Fruit fly (Drosophila melanogaster) whole organism, embryonic: ENCODE results near the gene CG1074.

Source experiments
- ATbp ChIP-seq: fragments of 200-800 bp; sonication (Bioruptor generic); optimal IDR thresholded peaks from 2 replicates; lab custom pipeline; 2017; ENCODE audit warnings: missing biosample characterization, mild to moderate bottlenecking, missing genetic modification characterization, missing genetic modification reagents
- Ada2b ChIP-seq: fragments of 200-800 bp; sonication (Bioruptor generic); IDR thresholded peaks from 2 replicates; pipeline ENCODE4 v1.3.6; 2022; ENCODE audit warnings: missing biosample characterization, missing genetic modification characterization
- Atf6 ChIP-seq: fragments of 200-800 bp; sonication (Bioruptor generic); IDR thresholded peaks from 2 replicates; pipeline ENCODE4 v1.3.6; 2022; ENCODE audit warnings: missing biosample characterization, missing genetic modification characterization
- CG10565 ChIP-seq: fragments of 200-800 bp; sonication (Bioruptor generic); optimal IDR thresholded peaks from 3 replicates; lab custom pipeline; 2016; ENCODE audit warnings: missing biosample characterization, mild to moderate bottlenecking, missing genetic modification characterization
- CG11085 ChIP-seq: fragments of 200-800 bp; sonication (Bioruptor generic); IDR thresholded peaks from 2 replicates; pipeline ENCODE4 v1.3.6; 2022; ENCODE audit warnings: missing biosample characterization, missing genetic modification characterization
- CG11247 ChIP-seq: fragments of 200-800 bp; sonication (Bioruptor generic); IDR thresholded peaks from 2 replicates; pipeline ENCODE4 v1.3.6; 2022; ENCODE audit warnings: missing biosample characterization, missing genetic modification characterization
- CG11504 ChIP-seq: fragments of 200-800 bp; sonication (Bioruptor generic); optimal IDR thresholded peaks from 3 replicates; lab custom pipeline; 2019; ENCODE audit warnings: missing biosample characterization, mild to moderate bottlenecking, missing genetic modification characterization, moderate library complexity
- CG12659 ChIP-seq: fragments of 200-800 bp; sonication (Bioruptor generic); optimal IDR thresholded peaks from 3 replicates; lab custom pipeline; 2017; ENCODE audit warnings: mild to moderate bottlenecking, missing biosample characterization, missing genetic modification reagents, missing genetic modification characterization
- CG13624 ChIP-seq: fragments of 200-800 bp; sonication (Bioruptor generic); optimal IDR thresholded peaks from 2 replicates; lab custom pipeline; 2016; ENCODE audit warnings: missing biosample characterization, missing genetic modification characterization
- CG13894 ChIP-seq: fragments of 200-800 bp; sonication (Bioruptor generic); optimal IDR thresholded peaks from 3 replicates; lab custom pipeline; 2018; ENCODE audit warnings: missing biosample characterization, mild to moderate bottlenecking, missing genetic modification characterization, moderate library complexity
- CG14667 ChIP-seq: fragments of 200-800 bp; sonication (Bioruptor generic); IDR thresholded peaks from 2 replicates; pipeline ENCODE4 v1.3.6; 2022; ENCODE audit warnings: missing biosample characterization, missing genetic modification characterization
- CG14860 ChIP-seq: fragments of 200-800 bp; sonication (Bioruptor generic); IDR thresholded peaks from 3 replicates; pipeline ENCODE4 v1.3.6; 2022; ENCODE audit warnings: missing biosample characterization, missing genetic modification characterization; ENCODE audit not compliant: partially characterized antibody
- CG15479 ChIP-seq: fragments of 200-800 bp; sonication (Bioruptor generic); optimal IDR thresholded peaks from 3 replicates; lab custom pipeline; 2019; ENCODE audit warnings: missing biosample characterization, mild to moderate bottlenecking, missing genetic modification characterization, moderate library complexity
- CG17186 ChIP-seq: fragments of 200-800 bp; sonication (Bioruptor generic); optimal IDR thresholded peaks from 3 replicates; lab custom pipeline; 2017; ENCODE audit warnings: missing biosample characterization, missing genetic modification reagents, missing genetic modification characterization
- CG18764 ChIP-seq: fragments of 200-800 bp; sonication (Bioruptor generic); optimal IDR thresholded peaks from 3 replicates; lab custom pipeline; 2016; ENCODE audit warnings: missing biosample characterization, missing genetic modification characterization
- CG2202 ChIP-seq: fragments of 200-800 bp; sonication (Bioruptor generic); optimal IDR thresholded peaks from 2 replicates; lab custom pipeline; 2018; ENCODE audit warnings: missing biosample characterization, mild to moderate bottlenecking, missing genetic modification characterization
- CG2712 ChIP-seq: fragments of 200-800 bp; optimal IDR thresholded peaks from 3 replicates; lab custom pipeline; 2019; ENCODE audit warnings: missing biosample characterization, mild to moderate bottlenecking, missing genetic modification characterization, moderate library complexity
- CG34224 ChIP-seq: fragments of 200-800 bp; sonication (Bioruptor generic); IDR thresholded peaks from 3 replicates; pipeline ENCODE4 v1.3.6; 2022; ENCODE audit warnings: missing biosample characterization, missing genetic modification characterization; ENCODE audit not compliant: partially characterized antibody
- CG3726 ChIP-seq: fragments of 200-800 bp; sonication (Bioruptor generic); IDR thresholded peaks from 3 replicates; pipeline ENCODE4, ENCODE4 v1.3.6; 2022; ENCODE audit warnings: missing biosample characterization, missing genetic modification characterization
- CG4328 ChIP-seq: fragments of 200-800 bp; sonication (Bioruptor generic); optimal IDR thresholded peaks from 3 replicates; lab custom pipeline; 2017; ENCODE audit warnings: missing biosample characterization, missing genetic modification reagents, missing genetic modification characterization
- CG4730 ChIP-seq: fragments of 200-800 bp; sonication (Bioruptor generic); IDR thresholded peaks from 2 replicates; pipeline ENCODE4 v1.3.6; 2022; ENCODE audit warnings: missing biosample characterization, missing genetic modification characterization
- CG6854 ChIP-seq: fragments of 200-800 bp; sonication (Bioruptor generic); optimal IDR thresholded peaks from 3 replicates; lab custom pipeline; 2017; ENCODE audit warnings: missing biosample characterization, mild to moderate bottlenecking, missing genetic modification characterization
- CG7271 ChIP-seq: fragments of 200-800 bp; sonication (Bioruptor generic); optimal IDR thresholded peaks from 2 replicates; lab custom pipeline; 2018; ENCODE audit warnings: missing biosample characterization, mild to moderate bottlenecking, missing genetic modification characterization, moderate library complexity
- CG7839 ChIP-seq: fragments of 200-800 bp; sonication (Bioruptor generic); optimal IDR thresholded peaks from 3 replicates; lab custom pipeline; 2018; ENCODE audit warnings: missing biosample characterization, mild to moderate bottlenecking, missing genetic modification characterization, moderate library complexity
- CG7987 ChIP-seq: fragments of 200-800 bp; sonication (Bioruptor generic); optimal IDR thresholded peaks from 2 replicates; lab custom pipeline; 2018; ENCODE audit warnings: missing biosample characterization, mild to moderate bottlenecking, missing genetic modification characterization, moderate library complexity
- CG8359 ChIP-seq: fragments of 200-800 bp; sonication (Bioruptor generic); optimal IDR thresholded peaks from 2 replicates; lab custom pipeline; 2017; ENCODE audit warnings: missing biosample characterization, mild to moderate bottlenecking, missing genetic modification characterization, borderline replicate concordance
- CG8478 ChIP-seq: fragments of >200 bp; optimal IDR thresholded peaks from 2 replicates; lab custom pipeline; 2018
- Dfd ChIP-seq, 2 experiments: fragments of >200 bp; optimal IDR thresholded peaks; 2 replicates each; lab custom pipeline; 2017; ENCODE audit warnings: missing biosample characterization in 2 of 2, missing genetic modification characterization in 2 of 2
- E2f1 ChIP-seq: fragments of 200-800 bp; sonication (Bioruptor generic); IDR thresholded peaks from 2 replicates; pipeline ENCODE4 v1.3.6; 2022; ENCODE audit warnings: missing biosample characterization, missing genetic modification characterization
- ERR ChIP-seq: fragments of 200-800 bp; sonication (Bioruptor generic); optimal IDR thresholded peaks from 2 replicates; lab custom pipeline; 2016; ENCODE audit warnings: missing biosample characterization, missing genetic modification characterization
- HLH54F ChIP-seq: fragments of 200-800 bp; sonication (Bioruptor generic); optimal IDR thresholded peaks from 3 replicates; lab custom pipeline; 2016; ENCODE audit warnings: missing biosample characterization, missing genetic modification characterization
- Hmr ChIP-seq: fragments of 200-800 bp; sonication (Bioruptor generic); optimal IDR thresholded peaks from 3 replicates; lab custom pipeline; 2017; ENCODE audit warnings: mild to moderate bottlenecking, missing biosample characterization, missing genetic modification reagents, missing genetic modification characterization
- PHDP ChIP-seq: fragments of 200-800 bp; sonication (Bioruptor generic); optimal IDR thresholded peaks from 3 replicates; lab custom pipeline; 2018; ENCODE audit warnings: missing biosample characterization, mild to moderate bottlenecking, missing genetic modification characterization, moderate library complexity
- Ravus ChIP-seq: fragments of 200-800 bp; sonication (Bioruptor generic); IDR thresholded peaks from 2 replicates; pipeline ENCODE4 v1.3.6; 2022; ENCODE audit warnings: missing biosample characterization, missing genetic modification characterization
- Tbp ChIP-seq: fragments of >200 bp; optimal IDR thresholded peaks from 2 replicates; lab custom pipeline; 2018; ENCODE audit warnings: missing biosample characterization, missing genetic modification characterization
- Xrp1 ChIP-seq: fragments of 200-800 bp; sonication (Bioruptor generic); IDR thresholded peaks from 2 replicates; pipeline ENCODE4 v1.3.6; 2022; ENCODE audit warnings: missing biosample characterization, missing genetic modification characterization
- chn ChIP-seq: fragments of 200-800 bp; sonication (Bioruptor generic); optimal IDR thresholded peaks from 2 replicates; lab custom pipeline; 2016; ENCODE audit warnings: missing biosample characterization, missing genetic modification characterization
- crp ChIP-seq, 2 experiments: fragments of 200-800 bp; sonication (Bioruptor generic); optimal IDR thresholded peaks; 2 replicates in 1 of 2; 3 replicates in 1 of 2; lab custom pipeline; 2017; ENCODE audit warnings: missing biosample characterization in 2 of 2, missing genetic modification characterization in 2 of 2, mild to moderate bottlenecking in 1 of 2, moderate library complexity in 1 of 2
- exex ChIP-seq: fragments of 200-800 bp; sonication (Bioruptor generic); optimal IDR thresholded peaks from 4 replicates; lab custom pipeline; 2018; ENCODE audit warnings: missing biosample characterization, mild to moderate bottlenecking, missing genetic modification characterization, moderate library complexity
- gt ChIP-seq: fragments of 200-800 bp; sonication (Bioruptor generic); IDR thresholded peaks from 2 replicates; pipeline ENCODE4 v1.3.6; 2022; ENCODE audit warnings: missing biosample characterization, missing genetic modification characterization
- insv ChIP-seq, 2 experiments: fragments of 200-800 bp; sonication (Bioruptor generic); optimal IDR thresholded peaks; 3 replicates each; lab custom pipeline; 2016 to 2018; ENCODE audit warnings: missing biosample characterization in 2 of 2, missing genetic modification characterization in 2 of 2
- ken ChIP-seq: fragments of 200-800 bp; sonication (Bioruptor generic); IDR thresholded peaks from 3 replicates; pipeline ENCODE4 v1.3.6; 2022; ENCODE audit warnings: missing biosample characterization, missing genetic modification characterization
- mld ChIP-seq: fragments of 200-800 bp; sonication (Bioruptor generic); IDR thresholded peaks from 3 replicates; pipeline ENCODE4 v1.3.6; 2022; ENCODE audit warnings: missing biosample characterization, missing genetic modification characterization; ENCODE audit not compliant: partially characterized antibody
- pb ChIP-seq: fragments of 200-800 bp; sonication (Bioruptor generic); optimal IDR thresholded peaks from 3 replicates; lab custom pipeline; 2016; ENCODE audit warnings: missing biosample characterization, missing genetic modification characterization
- shn ChIP-seq: fragments of 200-800 bp; sonication (Bioruptor generic); optimal IDR thresholded peaks from 3 replicates; lab custom pipeline; 2016; ENCODE audit warnings: missing biosample characterization, missing genetic modification characterization
- sim ChIP-seq: fragments of 200-800 bp; sonication (Bioruptor generic); IDR thresholded peaks from 2 replicates; pipeline ENCODE4 v1.3.6; 2022; ENCODE audit warnings: missing biosample characterization, missing genetic modification characterization
- trh ChIP-seq: fragments of 200-800 bp; sonication (Bioruptor generic); optimal IDR thresholded peaks from 2 replicates; lab custom pipeline; 2016; ENCODE audit warnings: missing biosample characterization, missing genetic modification characterization
- tx ChIP-seq: fragments of 200-800 bp; sonication (Bioruptor generic); optimal IDR thresholded peaks from 2 replicates; lab custom pipeline; 2016; ENCODE audit warnings: missing biosample characterization, missing genetic modification characterization
- zfh1 ChIP-seq: fragments of 200-800 bp; sonication (Bioruptor generic); IDR thresholded peaks from 3 replicates; pipeline ENCODE4 v1.3.6; 2022; ENCODE audit warnings: missing biosample characterization, missing genetic modification characterization

CG1074 gene

dm6 chr3R:4433441-4434077 lies at the start of gene CG1074, which contains the start of gene eIF3a (continued):
- TF ChIP-seq CG11247 (GFP tag; lab: Robert Waterston, UW), result peak; percentile 75
- peak; percentile 7; the same call in 1 of the 2 replicates for TF ChIP-seq gt (GFP tag; lab: Robert Waterston, UW)
- no peak for TF ChIP-seq CG10565 (GFP tag; lab: Kevin White, UChicago)
- peak; percentile 13 for TF ChIP-seq CG15479
- TF ChIP-seq CG7271 (tag; lab: Kevin White, UChicago), result peak; percentile 78
- peak; percentile 61 for TF ChIP-seq HLH54F (GFP tag; lab: Kevin White, UChicago)
- peak; percentile 63; the same call in 1 of the 2 replicates for TF ChIP-seq CG11085 (GFP tag; lab: Robert Waterston, UW)
- peak; percentile 51 for TF ChIP-seq CG4328 (GFP tag; lab: Kevin White, UChicago)
- TF ChIP-seq CG7987, result peak; percentile 89
- peak; percentile 56 for TF ChIP-seq chn
- no peak for TF ChIP-seq Hmr (GFP tag; lab: Kevin White, UChicago)
- no peak for TF ChIP-seq CG8359
- TF ChIP-seq CG17186, result peak; percentile 90
- TF ChIP-seq CG34224 (GFP tag; lab: Robert Waterston, UW), result peak; percentile 93
- TF ChIP-seq ERR (GFP tag; lab: Kevin White, UChicago), result peak; percentile 68
- no peak for TF ChIP-seq Dfd (GFP tag; optimal IDR thresholded peaks at IDR 0.05; lab: Kevin White, UChicago)
- peak; percentile 49 for TF ChIP-seq PHDP (tag; lab: Kevin White, UChicago)
- TF ChIP-seq CG2202, result peak; percentile 44
- TF ChIP-seq mld (GFP tag; lab: Robert Waterston, UW), result peak; percentile 96
- TF ChIP-seq sim, result no peak
- no peak for TF ChIP-seq Tbp (GFP tag; lab: Kevin White, UChicago)
- no peak for TF ChIP-seq Ravus (GFP tag; lab: Robert Waterston, UW)
- no peak for TF ChIP-seq CG8478 (lab: Kevin White, UChicago)
- peak in 1 of 2 experiments; percentile 60 for TF ChIP-seq insv (GFP tag; optimal IDR thresholded peaks at IDR 0.05; lab: Kevin White, UChicago)
- TF ChIP-seq crp (GFP tag; optimal IDR thresholded peaks at IDR 0.05; lab: Kevin White, UChicago), result peak in 1 of 2 experiments; percentile 59
- TF ChIP-seq tx (GFP tag; lab: Kevin White, UChicago), result no peak
- TF ChIP-seq Ada2b (GFP tag; lab: Robert Waterston, UW), result peak; percentile 48
- peak; percentile 45; the same call in 1 of the 3 replicates for TF ChIP-seq ken
- peak; percentile 66 for TF ChIP-seq Atf6
- TF ChIP-seq CG6854 (GFP tag; lab: Kevin White, UChicago), result peak; percentile 11
- no peak for TF ChIP-seq ATbp (GFP tag; lab: Kevin White, UChicago)
- TF ChIP-seq pb (GFP tag; lab: Kevin White, UChicago), result peak; percentile 56
- peak; percentile 95 for TF ChIP-seq CG12659
- TF ChIP-seq CG14667, result 0 out of 2 replicates have a peak, but pooled peaks have one; percentile 23
- peak; percentile 85 for TF ChIP-seq CG13624 (GFP tag; lab: Kevin White, UChicago)
- peak; percentile 50 for TF ChIP-seq Xrp1 (GFP tag; lab: Robert Waterston, UW)
- peak; percentile 51 for TF ChIP-seq shn (GFP tag; lab: Kevin White, UChicago)
- TF ChIP-seq CG14860, result peak; percentile 97
- peak; percentile 49; the same call in 1 of the 2 replicates for TF ChIP-seq E2f1 (GFP tag; lab: Robert Waterston, UW)
- TF ChIP-seq CG11504 (tag; lab: Kevin White, UChicago), result no peak
- no peak for TF ChIP-seq CG3726 (GFP tag; lab: Robert Waterston, UW)
- TF ChIP-seq CG2712 (tag; lab: Kevin White, UChicago), result peak; percentile 69
- no peak for TF ChIP-seq exex (tag; lab: Kevin White, UChicago)
- TF ChIP-seq zfh1, result peak; percentile 74; the same call in 2 of the 3 replicates
- no peak for TF ChIP-seq CG7839 (tag; lab: Kevin White, UChicago)
- TF ChIP-seq trh (GFP tag; lab: Kevin White, UChicago), result peak; percentile 25
- TF ChIP-seq CG13894 (tag; lab: Kevin White, UChicago), result peak; percentile 82
- peak; percentile 31 for TF ChIP-seq CG18764
- peak; percentile 38; the same call in 1 of the 2 replicates for TF ChIP-seq CG4730 (GFP tag; lab: Robert Waterston, UW)
